Fruit fly (Drosophila melanogaster): ENCODE data around the gene PH4alphaMP.

dm6 chr3R:30529570-30529969 lies 33.6 kb upstream of the PH4alphaMP start:
- no peak for TF ChIP-seq pum (GFP tag; optimal IDR thresholded peaks at IDR 0.05)
- no peak for TF ChIP-seq CG6689 (GFP tag; IDR thresholded peaks at IDR 0.05)
- TF ChIP-seq sens-2 (GFP tag; IDR thresholded peaks at IDR 0.05): no peak
